Fruit fly (Drosophila melanogaster): Measurements from ENCODE around the gene CG10486.

- TF ChIP-seq psq (optimal IDR thresholded peaks at IDR 0.05) (no peak), insv (optimal IDR thresholded peaks at IDR 0.05) (no peak)
These were observed 2.5 kb downstream of the CG10486 start, which contains the start of gene CG32413 for dm6 chr3L:5903955-5904354.
